Worm (Caenorhabditis elegans) whole organism, midembryonic: ENCODE results near the gene nas-14.

Experiments
- T22C8.4 ChIP-seq: fragments of 200-800 bp; sonication (Bioruptor generic); IDR thresholded peaks from 2 replicates; pipeline ENCODE4 v1.3.6; 2022; ENCODE audit warnings: missing genetic modification characterization, missing compliant biosample characterization
- flt-1 ChIP-seq: fragments of 200-800 bp; sonication (Bioruptor generic); IDR thresholded peaks from 2 replicates; pipeline ENCODE4 v1.3.6; 2022; ENCODE audit warnings: missing genetic modification characterization, missing compliant biosample characterization
- med-1 ChIP-seq: sonication (generic microtip); optimal IDR thresholded peaks from 2 replicates; lab custom pipeline; 2017; ENCODE audit warnings: missing genetic modification characterization, mild to moderate bottlenecking, missing compliant biosample characterization, antibody characterized with exemption, missing genetic modification reagents; ENCODE audit not compliant: insufficient read depth
- ref-1 ChIP-seq: fragments of 200-800 bp; sonication (Bioruptor generic); conservative IDR thresholded peaks from 2 replicates; pipeline ENCODE4 v1.3.6; 2022; ENCODE audit warnings: missing genetic modification reagents, missing genetic modification characterization, missing compliant biosample characterization
- tab-1 ChIP-seq: fragments of 200-800 bp; sonication (Bioruptor generic); IDR thresholded peaks from 2 replicates; pipeline ENCODE4 v1.3.6; 2022; ENCODE audit warnings: missing genetic modification characterization, missing compliant biosample characterization
- ztf-23 ChIP-seq: fragments of 200-800 bp; sonication (Bioruptor generic); IDR thresholded peaks from 2 replicates; pipeline ENCODE4 v1.3.6; 2022; ENCODE audit warnings: missing genetic modification reagents, missing genetic modification characterization, missing compliant biosample characterization

ce11 chrIV:13180723-13181122, 10.4 kb downstream of the nas-14 start, which contains the start of gene F58D2.3:
- no peak for TF ChIP-seq ref-1 (GFP tag; lab: Robert Waterston, UW)
- no peak for TF ChIP-seq flt-1 (GFP tag; lab: Robert Waterston, UW)
- no peak for TF ChIP-seq ztf-23 (GFP tag; lab: Robert Waterston, UW)
- TF ChIP-seq tab-1 (GFP tag; lab: Robert Waterston, UW): no peak
- no peak for TF ChIP-seq T22C8.4
- no peak for TF ChIP-seq med-1 (GFP tag; lab: Kevin White, UChicago)
